Fruit fly (Drosophila melanogaster) Kc167 (cell line): Measurements from ENCODE around the gene CG11037.

Experiments
- Sin3A ChIP-seq: fragments of >200 bp; optimal IDR thresholded peaks from 2 replicates; lab custom pipeline; 2018; ENCODE audit warnings: missing external identifiers
- h ChIP-seq: fragments of >200 bp; optimal IDR thresholded peaks from 3 replicates; lab custom pipeline; 2018; ENCODE audit warnings: missing external identifiers
- insv ChIP-seq: fragments of >200 bp; optimal IDR thresholded peaks from 3 replicates; lab custom pipeline; 2018; ENCODE audit warnings: missing external identifiers
- psq ChIP-seq: fragments of >200 bp; optimal IDR thresholded peaks from 2 replicates; lab custom pipeline; 2017; ENCODE audit warnings: missing external identifiers

DNA sequence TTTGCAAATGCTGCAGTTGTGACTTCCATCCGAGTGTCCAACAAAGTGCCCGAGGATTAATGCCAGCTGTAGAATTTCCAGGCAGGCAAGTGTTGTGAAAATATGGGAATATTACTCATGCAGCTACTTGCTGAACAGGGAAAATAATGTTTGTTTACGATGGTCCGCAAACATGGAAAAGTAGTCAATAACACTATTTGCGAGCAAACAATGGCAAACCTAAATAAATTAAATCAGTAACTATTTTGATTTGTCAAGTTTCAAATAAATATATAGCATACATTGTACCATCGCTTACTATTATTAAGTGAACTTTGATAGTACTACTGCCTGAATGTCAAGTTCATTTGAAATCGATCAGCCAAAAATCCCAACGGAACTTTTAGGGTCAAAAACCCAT is 46.1 kb downstream of the CG11037 start:
- TF ChIP-seq Sin3A (lab: Kevin White, UChicago) (no peak), h (lab: Kevin White, UChicago) (no peak), psq (lab: Kevin White, UChicago) (no peak), insv (no peak)
